Fruit fly (Drosophila melanogaster): ENCODE results near the gene CG10171.
A peak's percentile ranks its signal among the peaks of the same experiment; 100 is the strongest.

The CG10171 gene

DNA sequence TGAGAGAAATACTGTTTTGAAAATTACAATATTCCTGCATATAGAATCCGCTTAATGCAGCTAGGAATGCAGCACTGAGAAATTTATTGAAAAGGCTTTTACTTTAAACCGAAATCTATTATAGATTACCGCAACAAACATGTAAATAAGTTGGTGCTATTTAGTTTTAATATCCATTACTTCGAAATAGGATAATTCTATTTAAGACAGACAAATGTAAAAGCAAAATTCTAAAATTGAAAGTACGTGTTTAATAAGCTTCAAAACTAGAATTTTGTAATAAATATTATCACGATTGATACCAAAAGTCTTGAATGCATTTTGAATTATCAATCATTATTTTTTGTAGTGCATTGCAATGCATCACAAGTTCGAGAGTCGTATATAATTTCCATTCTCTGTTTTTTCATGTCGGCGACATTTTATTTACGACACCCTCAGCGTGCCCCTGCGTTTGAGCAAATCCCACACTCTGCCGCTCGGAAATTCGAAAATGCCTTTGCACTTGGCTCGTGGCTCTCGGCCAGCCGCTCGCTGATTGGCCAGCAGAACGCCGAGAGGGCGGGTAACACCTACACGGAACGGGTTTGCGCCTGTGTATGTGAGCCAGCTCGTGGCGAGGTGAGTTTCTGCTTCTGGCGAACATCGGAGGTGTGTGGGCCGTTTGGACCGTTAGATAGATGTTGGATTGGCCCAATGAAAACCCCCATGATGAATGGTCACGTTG lies 15.6 kb upstream of the CG10171 start (continued):
- TF ChIP-seq TFAM (GFP tag; optimal IDR thresholded peaks at IDR 0.05) (no peak), h (optimal IDR thresholded peaks at IDR 0.05) (no peak), CG18011 (GFP tag; optimal IDR thresholded peaks at IDR 0.05) (no peak), Lim3 (GFP tag; IDR thresholded peaks at IDR 0.05) (no peak), CG14667 (GFP tag; IDR thresholded peaks at IDR 0.05) (no peak), CG32767 (GFP tag; IDR thresholded peaks at IDR 0.05) (no peak), MTF-1 (GFP tag; optimal IDR thresholded peaks at IDR 0.05; ENCODE audit: borderline replicate concordance) (peak; percentile 57), odd (GFP tag; optimal IDR thresholded peaks at IDR 0.05) (no peak), az2 (GFP tag; optimal IDR thresholded peaks at IDR 0.05) (no peak), lab (GFP tag; optimal IDR thresholded peaks at IDR 0.05) (no peak), lola (GFP tag; optimal IDR thresholded peaks at IDR 0.05) (peak in 1 of 3 experiments; percentile 77), CG12104 (GFP tag; optimal IDR thresholded peaks at IDR 0.05) (no peak), C15 (GFP tag; IDR thresholded peaks at IDR 0.05) (no peak), CG16815 (GFP tag; optimal IDR thresholded peaks at IDR 0.05) (peak; percentile 47), CG32772 (GFP tag; IDR thresholded peaks at IDR 0.05) (no peak), chn (GFP tag; optimal IDR thresholded peaks at IDR 0.05) (peak; percentile 2), sc (optimal IDR thresholded peaks at IDR 0.05) (no peak), sc (GFP tag; optimal IDR thresholded peaks at IDR 0.05) (peak; percentile 30), Ets65A (GFP tag) (no peak), amos (GFP tag; IDR thresholded peaks at IDR 0.05; ENCODE audit: partially characterized antibody) (no peak), row (GFP tag; IDR thresholded peaks at IDR 0.05) (no peak), Hr51 (GFP tag; optimal IDR thresholded peaks at IDR 0.05) (no peak), CG9932 (GFP tag; IDR thresholded peaks at IDR 0.05) (no peak), org-1 (GFP tag; optimal IDR thresholded peaks at IDR 0.05) (no peak), gem (tag; optimal IDR thresholded peaks at IDR 0.05) (peak; percentile 60), CG42726 (GFP tag; IDR thresholded peaks at IDR 0.05; ENCODE audit: partially characterized antibody) (no peak), knrl (GFP tag; IDR thresholded peaks at IDR 0.05; ENCODE audit: partially characterized antibody) (no peak), CG7839 (tag; optimal IDR thresholded peaks at IDR 0.05) (peak; percentile 29), CG10979 (tag; optimal IDR thresholded peaks at IDR 0.05) (peak; percentile 62), sim (GFP tag; IDR thresholded peaks at IDR 0.05) (0 out of 2 replicates have a peak, but pooled peaks have one; percentile 11), CG2116 (GFP tag; optimal IDR thresholded peaks at IDR 0.05) (no peak), Trl (optimal IDR thresholded peaks at IDR 0.05) (no peak), Trl (GFP tag; optimal IDR thresholded peaks at IDR 0.05) (no peak), caup (GFP tag; optimal IDR thresholded peaks at IDR 0.05; ENCODE audit: severe bottlenecking) (no peak), CG10654 (GFP tag; optimal IDR thresholded peaks at IDR 0.05) (no peak), CG14050 (GFP tag; IDR thresholded peaks at IDR 0.05) (no peak), CG2678 (tag; optimal IDR thresholded peaks at IDR 0.05) (no peak), p53 (GFP tag; optimal IDR thresholded peaks at IDR 0.05) (no peak), trem (tag; optimal IDR thresholded peaks at IDR 0.05) (peak; percentile 6), CG4730 (GFP tag; IDR thresholded peaks at IDR 0.05) (no peak; the same call in 1 of the 2 replicates), CG14965 (GFP tag; optimal IDR thresholded peaks at IDR 0.05; ENCODE audit: borderline replicate concordance) (no peak), GATAe (GFP tag; conservative IDR thresholded peaks at IDR 0.05) (no peak), cas (GFP tag; IDR thresholded peaks at IDR 0.05) (no peak), slbo (GFP tag; IDR thresholded peaks at IDR 0.05) (no peak), CG17359 (tag; optimal IDR thresholded peaks at IDR 0.05) (no peak), CG10543 (GFP tag; optimal IDR thresholded peaks at IDR 0.05) (no peak), CG6654 (GFP tag; optimal IDR thresholded peaks at IDR 0.05) (peak; percentile 25)

All from whole organism, embryonic.